Fruit fly (Drosophila melanogaster) whole organism, embryonic: ENCODE results near the gene Alg7.

Experiments
- Awh ChIP-seq: fragments of 200-800 bp; sonication (Bioruptor generic); IDR thresholded peaks from 2 replicates; pipeline ENCODE4, ENCODE4 v1.3.6; 2022; ENCODE audit warnings: missing biosample characterization, missing genetic modification characterization
- CG10274 ChIP-seq: fragments of 200-800 bp; sonication (Bioruptor generic); optimal IDR thresholded peaks from 3 replicates; lab custom pipeline; 2017; ENCODE audit warnings: missing biosample characterization, mild to moderate bottlenecking, missing genetic modification characterization
- CG10543 ChIP-seq: fragments of 200-800 bp; sonication (Bioruptor generic); optimal IDR thresholded peaks from 3 replicates; lab custom pipeline; 2017; ENCODE audit warnings: missing biosample characterization, mild to moderate bottlenecking, missing genetic modification characterization, moderate library complexity
- CG11398 ChIP-seq: fragments of 200-800 bp; sonication (Bioruptor generic); optimal IDR thresholded peaks from 2 replicates; lab custom pipeline; 2016; ENCODE audit warnings: missing biosample characterization, missing genetic modification characterization
- CG12071 ChIP-seq: fragments of 200-800 bp; sonication (Bioruptor generic); optimal IDR thresholded peaks from 3 replicates; lab custom pipeline; 2018; ENCODE audit warnings: missing biosample characterization, mild to moderate bottlenecking, missing genetic modification characterization
- CG1233 ChIP-seq: fragments of 200-800 bp; sonication (Bioruptor generic); optimal IDR thresholded peaks from 4 replicates; lab custom pipeline; 2018; ENCODE audit warnings: missing biosample characterization, mild to moderate bottlenecking, missing genetic modification characterization
- CG13894 ChIP-seq: fragments of 200-800 bp; sonication (Bioruptor generic); optimal IDR thresholded peaks from 3 replicates; lab custom pipeline; 2018; ENCODE audit warnings: missing biosample characterization, mild to moderate bottlenecking, missing genetic modification characterization, moderate library complexity
- CG14014 ChIP-seq: fragments of 200-800 bp; sonication (Bioruptor generic); IDR thresholded peaks from 2 replicates; pipeline ENCODE4 v1.3.6; 2022; ENCODE audit warnings: missing biosample characterization, missing genetic modification characterization
- CG17912 ChIP-seq: fragments of 200-800 bp; sonication (Bioruptor generic); optimal IDR thresholded peaks from 2 replicates; lab custom pipeline; 2018; ENCODE audit warnings: missing biosample characterization, mild to moderate bottlenecking, missing genetic modification characterization
- CG32532 ChIP-seq: fragments of 200-800 bp; sonication (Bioruptor generic); IDR thresholded peaks from 2 replicates; pipeline ENCODE4 v1.3.6; 2022; ENCODE audit warnings: missing biosample characterization, missing genetic modification characterization
- CG33213 ChIP-seq: fragments of 200-800 bp; sonication (Bioruptor generic); optimal IDR thresholded peaks from 3 replicates; lab custom pipeline; 2016; ENCODE audit warnings: missing biosample characterization, missing genetic modification characterization
- CG34224 ChIP-seq: fragments of 200-800 bp; sonication (Bioruptor generic); IDR thresholded peaks from 3 replicates; pipeline ENCODE4 v1.3.6; 2022; ENCODE audit warnings: missing biosample characterization, missing genetic modification characterization; ENCODE audit not compliant: partially characterized antibody
- CG5180 ChIP-seq: fragments of 200-800 bp; sonication (Bioruptor generic); optimal IDR thresholded peaks from 3 replicates; lab custom pipeline; 2017; ENCODE audit warnings: missing biosample characterization, missing genetic modification characterization, mild to moderate bottlenecking, moderate library complexity, missing genetic modification reagents
- CG5953 ChIP-seq: fragments of 200-800 bp; sonication (Bioruptor generic); IDR thresholded peaks from 2 replicates; pipeline ENCODE4 v1.3.6; 2022; ENCODE audit warnings: missing biosample characterization, missing genetic modification characterization
- CG6254 ChIP-seq: fragments of 200-800 bp; sonication (Bioruptor generic); optimal IDR thresholded peaks from 3 replicates; lab custom pipeline; 2017; ENCODE audit warnings: mild to moderate bottlenecking, missing biosample characterization, missing genetic modification reagents, missing genetic modification characterization
- CG6272 ChIP-seq: fragments of 200-800 bp; sonication (Bioruptor generic); IDR thresholded peaks from 2 replicates; pipeline ENCODE4 v1.3.6; 2022; ENCODE audit warnings: missing biosample characterization, missing genetic modification characterization
- CG7928 ChIP-seq: fragments of 200-800 bp; sonication (Bioruptor generic); optimal IDR thresholded peaks from 2 replicates; lab custom pipeline; 2017; ENCODE audit warnings: missing biosample characterization, mild to moderate bottlenecking, missing genetic modification characterization
- CG8089 ChIP-seq: fragments of 200-800 bp; sonication (Bioruptor generic); optimal IDR thresholded peaks from 3 replicates; lab custom pipeline; 2016; ENCODE audit warnings: missing biosample characterization, missing genetic modification characterization
- CG8944 ChIP-seq: fragments of 200-800 bp; sonication (Bioruptor generic); optimal IDR thresholded peaks from 3 replicates; lab custom pipeline; 2016; ENCODE audit warnings: missing biosample characterization, missing genetic modification characterization
- CrebB ChIP-seq: fragments of 200-800 bp; sonication (Bioruptor generic); optimal IDR thresholded peaks from 3 replicates; lab custom pipeline; 2018; ENCODE audit warnings: missing biosample characterization, mild to moderate bottlenecking, missing genetic modification characterization
- Deaf1 ChIP-seq: fragments of 200-800 bp; optimal IDR thresholded peaks from 3 replicates; lab custom pipeline; 2019; ENCODE audit warnings: missing biosample characterization, mild to moderate bottlenecking, missing genetic modification characterization, moderate library complexity
- Drgx ChIP-seq: fragments of 200-800 bp; sonication (Bioruptor generic); IDR thresholded peaks from 2 replicates; pipeline ENCODE4 v1.3.6; 2022; ENCODE audit warnings: missing biosample characterization, missing genetic modification characterization
- Eip74EF ChIP-seq, 2 experiments: fragments of 200-800 bp in 1 of 2; fragments of >200 bp in 1 of 2; sonication (Bioruptor generic) in 1 of 2; optimal IDR thresholded peaks; 2 replicates each; lab custom pipeline; 2017 to 2019; ENCODE audit warnings: missing biosample characterization in 2 of 2, missing genetic modification characterization in 2 of 2, mild to moderate bottlenecking in 1 of 2, moderate library complexity in 1 of 2
- HLH3B ChIP-seq: fragments of 200-800 bp; sonication (Bioruptor generic); IDR thresholded peaks from 2 replicates; pipeline ENCODE4 v1.3.6; 2022; ENCODE audit warnings: missing biosample characterization, missing genetic modification characterization
- MTF-1 ChIP-seq: fragments of 200-800 bp; sonication (Bioruptor generic); optimal IDR thresholded peaks from 2 replicates; lab custom pipeline; 2018; ENCODE audit warnings: missing biosample characterization, mild to moderate bottlenecking, missing genetic modification characterization, borderline replicate concordance
- Med ChIP-seq: fragments of 200-800 bp; sonication (Bioruptor generic); peaks from one replicate; lab custom pipeline; 2016; ENCODE audit warnings: missing biosample characterization, missing genetic modification characterization, mild to moderate bottlenecking, inconsistent platforms, moderate library complexity
- Opbp ChIP-seq: fragments of 200-800 bp; sonication (Bioruptor generic); IDR thresholded peaks from 3 replicates; pipeline ENCODE4 v1.3.6; 2022; ENCODE audit warnings: missing biosample characterization, missing genetic modification characterization; ENCODE audit not compliant: partially characterized antibody
- Side ChIP-seq: fragments of 200-800 bp; sonication (Bioruptor generic); optimal IDR thresholded peaks from 2 replicates; lab custom pipeline; 2016; ENCODE audit warnings: missing biosample characterization, missing genetic modification characterization
- Sox100B ChIP-seq: fragments of 200-800 bp; sonication (Bioruptor generic); optimal IDR thresholded peaks from 3 replicates; lab custom pipeline; 2018; ENCODE audit warnings: missing biosample characterization, mild to moderate bottlenecking, missing genetic modification characterization
- Trl ChIP-seq, 3 experiments: fragments of >200 bp in 2 of 3; fragments of 200-800 bp in 1 of 3; sonication (Bioruptor generic) in 1 of 3; optimal IDR thresholded peaks; 2 replicates in 1 of 3; 3 replicates in 2 of 3; lab custom pipeline; 2016 to 2017; ENCODE audit warnings: missing biosample characterization in 1 of 3, missing genetic modification characterization in 1 of 3
- bsh ChIP-seq, 2 experiments: fragments of 200-800 bp; sonication (Bioruptor generic); optimal IDR thresholded peaks; 2 replicates each; lab custom pipeline; 2017 to 2018; ENCODE audit warnings: mild to moderate bottlenecking in 2 of 2, missing biosample characterization in 2 of 2, missing genetic modification characterization in 2 of 2, moderate library complexity in 1 of 2
- chinmo ChIP-seq: fragments of 200-800 bp; sonication (Bioruptor generic); IDR thresholded peaks from 4 replicates; pipeline ENCODE4 v1.3.6; 2022; ENCODE audit warnings: missing biosample characterization, missing genetic modification characterization; ENCODE audit not compliant: partially characterized antibody
- corto ChIP-seq: fragments of 200-800 bp; sonication (Bioruptor generic); optimal IDR thresholded peaks from 2 replicates; lab custom pipeline; 2016; ENCODE audit warnings: missing biosample characterization, mild to moderate bottlenecking, missing genetic modification characterization, moderate library complexity
- cwo ChIP-seq: fragments of 200-800 bp; sonication (Bioruptor generic); optimal IDR thresholded peaks from 3 replicates; lab custom pipeline; 2017; ENCODE audit warnings: missing biosample characterization, missing genetic modification characterization, mild to moderate bottlenecking, moderate library complexity, missing genetic modification reagents
- dati ChIP-seq: fragments of 200-800 bp; sonication (Bioruptor generic); IDR thresholded peaks from 2 replicates; pipeline ENCODE4 v1.3.6; 2022; ENCODE audit warnings: missing biosample characterization, missing genetic modification characterization
- dmrt11E ChIP-seq: fragments of 200-800 bp; sonication (Bioruptor generic); optimal IDR thresholded peaks from 3 replicates; lab custom pipeline; 2018; ENCODE audit warnings: missing biosample characterization, mild to moderate bottlenecking, missing genetic modification characterization, moderate library complexity
- fd64A ChIP-seq: fragments of 200-800 bp; sonication (Bioruptor generic); optimal IDR thresholded peaks from 3 replicates; lab custom pipeline; 2018; ENCODE audit warnings: missing biosample characterization, mild to moderate bottlenecking, missing genetic modification characterization
- gcm ChIP-seq: fragments of 200-800 bp; sonication (Bioruptor generic); optimal IDR thresholded peaks from 2 replicates; lab custom pipeline; 2019; ENCODE audit warnings: missing biosample characterization, mild to moderate bottlenecking, missing genetic modification characterization, moderate library complexity
- kni ChIP-seq: fragments of 200-800 bp; sonication (Bioruptor generic); optimal IDR thresholded peaks from 3 replicates; lab custom pipeline; 2017; ENCODE audit warnings: mild to moderate bottlenecking, missing biosample characterization, missing genetic modification reagents, missing genetic modification characterization
- nerfin-2 ChIP-seq: fragments of 200-800 bp; sonication (Bioruptor generic); IDR thresholded peaks from 2 replicates; pipeline ENCODE4 v1.3.6; 2022; ENCODE audit warnings: missing biosample characterization, missing genetic modification characterization; ENCODE audit not compliant: partially characterized antibody
- org-1 ChIP-seq: fragments of 200-800 bp; sonication (Bioruptor generic); optimal IDR thresholded peaks from 2 replicates; lab custom pipeline; 2017; ENCODE audit warnings: missing biosample characterization, missing genetic modification characterization
- scrt ChIP-seq: fragments of 200-800 bp; sonication (Bioruptor generic); optimal IDR thresholded peaks from 2 replicates; lab custom pipeline; 2018; ENCODE audit warnings: missing biosample characterization, mild to moderate bottlenecking, missing genetic modification characterization, moderate library complexity
- sens ChIP-seq: fragments of 200-800 bp; sonication (Bioruptor generic); peaks from one replicate; lab custom pipeline; 2016; ENCODE audit warnings: missing biosample characterization, missing genetic modification characterization
- tgo ChIP-seq: fragments of 200-800 bp; sonication (Bioruptor generic); IDR thresholded peaks from 3 replicates; pipeline ENCODE4 v1.3.6; 2022; ENCODE audit warnings: missing biosample characterization, missing genetic modification characterization
- tll ChIP-seq, 2 experiments: fragments of 200-800 bp in 1 of 2; fragments of >200 bp in 1 of 2; sonication (Bioruptor generic) in 1 of 2; optimal IDR thresholded peaks; 2 replicates each; lab custom pipeline; 2017 to 2019; ENCODE audit warnings: missing biosample characterization in 2 of 2, missing genetic modification characterization in 2 of 2, mild to moderate bottlenecking in 1 of 2, moderate library complexity in 1 of 2
- trh ChIP-seq: fragments of 200-800 bp; sonication (Bioruptor generic); optimal IDR thresholded peaks from 2 replicates; lab custom pipeline; 2016; ENCODE audit warnings: missing biosample characterization, missing genetic modification characterization
- unpg ChIP-seq: fragments of 200-800 bp; sonication (Bioruptor generic); optimal IDR thresholded peaks from 3 replicates; lab custom pipeline; 2018; ENCODE audit warnings: missing biosample characterization, mild to moderate bottlenecking, missing genetic modification characterization, moderate library complexity
- zfh1 ChIP-seq: fragments of 200-800 bp; sonication (Bioruptor generic); IDR thresholded peaks from 3 replicates; pipeline ENCODE4 v1.3.6; 2022; ENCODE audit warnings: missing biosample characterization, missing genetic modification characterization

Alg7 gene

dm6 chr2L:13205256-13205655 is 26.2 kb downstream of the Alg7 start (continued):
- TF ChIP-seq fd64A (GFP tag; lab: Kevin White, UChicago) (peak; percentile 5), CG5953 (GFP tag; lab: Robert Waterston, UW) (0 out of 2 replicates have a peak, but pooled peaks have one; percentile 27), bsh (GFP tag; optimal IDR thresholded peaks at IDR 0.05; lab: Kevin White, UChicago) (peak in 1 of 2 experiments; percentile 18), Deaf1 (tag; lab: Kevin White, UChicago) (peak; percentile 44), MTF-1 (peak; percentile 36), org-1 (GFP tag; lab: Kevin White, UChicago) (peak; percentile 6), CG10274 (GFP tag; lab: Kevin White, UChicago) (no peak), CrebB (peak; percentile 54), dmrt11E (tag; lab: Kevin White, UChicago) (no peak), HLH3B (GFP tag; lab: Robert Waterston, UW) (peak; percentile 30; the same call in 1 of the 2 replicates), Trl (optimal IDR thresholded peaks at IDR 0.05; lab: Kevin White, UChicago) (peak in 1 of 2 experiments; percentile 12), Trl (GFP tag; optimal IDR thresholded peaks at IDR 0.05; lab: Kevin White, UChicago) (peak; percentile 32), CG8944 (no peak), scrt (GFP tag; lab: Kevin White, UChicago) (peak; percentile 44), trh (GFP tag; lab: Kevin White, UChicago) (no peak), CG1233 (GFP tag; lab: Kevin White, UChicago) (peak; percentile 29), CG8089 (GFP tag; lab: Kevin White, UChicago) (peak; percentile 24), CG12071 (GFP tag; lab: Kevin White, UChicago) (peak; percentile 61), dati (GFP tag; lab: Robert Waterston, UW) (no peak), CG32532 (peak; percentile 43; the same call in 1 of the 2 replicates), CG34224 (GFP tag; lab: Robert Waterston, UW) (peak; percentile 29; the same call in 1 of the 3 replicates), CG33213 (GFP tag; lab: Kevin White, UChicago) (no peak), Med (peak; percentile 93), cwo (GFP tag; lab: Kevin White, UChicago) (peak; percentile 99), CG11398 (GFP tag; lab: Kevin White, UChicago) (peak; percentile 53), kni (GFP tag; lab: Kevin White, UChicago) (peak; percentile 83), Drgx (GFP tag; lab: Robert Waterston, UW) (peak; percentile 45; the same call in 1 of the 2 replicates), Sox100B (GFP tag; lab: Kevin White, UChicago) (peak; percentile 9), CG6272 (GFP tag; lab: Robert Waterston, UW) (no peak), tll (GFP tag; optimal IDR thresholded peaks at IDR 0.05; lab: Kevin White, UChicago) (peak in 1 of 2 experiments; percentile 64), CG17912 (GFP tag; lab: Kevin White, UChicago) (peak; percentile 41), corto (GFP tag; lab: Kevin White, UChicago) (no peak), CG10543 (GFP tag; lab: Kevin White, UChicago) (peak; percentile 91), zfh1 (GFP tag; lab: Robert Waterston, UW) (0 out of 3 replicates have a peak, but pooled peaks have one; percentile 28), nerfin-2 (no peak), Opbp (GFP tag; lab: Robert Waterston, UW) (no peak), sens (GFP tag; lab: Kevin White, UChicago) (peak; percentile 57), tgo (no peak), unpg (GFP tag; lab: Kevin White, UChicago) (peak; percentile 5), CG5180 (GFP tag; lab: Kevin White, UChicago) (peak; percentile 38), CG14014 (0 out of 2 replicates have a peak, but pooled peaks have one; percentile 9), CG13894 (tag; lab: Kevin White, UChicago) (peak; percentile 93), Awh (GFP tag; lab: Robert Waterston, UW) (peak; percentile 49; the same call in 1 of the 2 replicates), CG7928 (GFP tag; lab: Kevin White, UChicago) (no peak), gcm (GFP tag; lab: Kevin White, UChicago) (peak; percentile 76), Eip74EF (GFP tag; optimal IDR thresholded peaks at IDR 0.05; lab: Kevin White, UChicago) (peak in 1 of 2 experiments; percentile 61), CG6254 (peak; percentile 60), chinmo (GFP tag; lab: Robert Waterston, UW) (peak; percentile 82; the same call in 1 of the 4 replicates), Side (peak; percentile 27)
